Worm (Caenorhabditis elegans): ENCODE measurements around the gene Y48A6B.9.

Gene Y48A6B.9

DNA sequence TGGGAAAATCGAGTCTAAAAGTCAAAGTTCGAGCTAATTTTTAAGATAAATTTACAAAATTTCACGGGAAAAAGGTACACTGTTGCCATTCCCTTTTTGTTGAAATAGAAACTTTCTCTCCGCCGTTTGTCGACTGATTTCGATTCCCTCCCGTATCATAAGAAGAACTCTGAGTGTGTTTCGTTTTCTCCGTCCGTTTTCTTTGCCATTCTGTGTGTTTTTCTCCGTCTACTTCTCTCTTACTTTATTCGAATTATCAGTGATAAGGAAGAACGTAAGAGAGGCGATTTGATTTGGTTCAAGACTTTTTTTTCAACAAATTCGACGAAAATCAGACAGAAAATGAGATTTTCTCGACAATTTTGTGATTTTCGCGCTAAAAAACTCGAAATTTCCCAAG lies 13.6 kb downstream of the Y48A6B.9 start:
- TF ChIP-seq lin-29 (GFP tag; IDR thresholded peaks at IDR 0.05): no peak
- TF ChIP-seq dmd-8 (GFP tag; IDR thresholded peaks at IDR 0.05): no peak
- no peak for TF ChIP-seq pha-4 (GFP tag; IDR thresholded peaks at IDR 0.05)
- no peak for TF ChIP-seq pha-4 (tag; optimal IDR thresholded peaks at IDR 0.05)
- TF ChIP-seq ceh-82 (tag; optimal IDR thresholded peaks at IDR 0.05): no peak
- TF ChIP-seq daf-16 (GFP tag; optimal IDR thresholded peaks at IDR 0.05): no peak
- peak; percentile 39 for TF ChIP-seq daf-16 (tag; optimal IDR thresholded peaks at IDR 0.05)
- no peak for TF ChIP-seq vab-7 (GFP tag; IDR thresholded peaks at IDR 0.05)
- peak; percentile 30 for TF ChIP-seq dve-1 (tag; optimal IDR thresholded peaks at IDR 0.05; ENCODE audit: insufficient read depth)
- no peak for TF ChIP-seq F49E8.2 (tag; optimal IDR thresholded peaks at IDR 0.05; ENCODE audit: borderline replicate concordance)
- TF ChIP-seq unc-130 (GFP tag; optimal IDR thresholded peaks at IDR 0.05): no peak
- peak; percentile 3 for TF ChIP-seq mep-1 (tag; optimal IDR thresholded peaks at IDR 0.05)
- TF ChIP-seq F37D6.2 (tag; optimal IDR thresholded peaks at IDR 0.05): no peak
- TF ChIP-seq dmd-6 (GFP tag; IDR thresholded peaks at IDR 0.05): peak; percentile 34; the same call in 1 of the 2 replicates
- TF ChIP-seq hlh-11 (tag; optimal IDR thresholded peaks at IDR 0.05): peak; percentile 43
- peak; percentile 76 for TF ChIP-seq nhr-28 (tag; optimal IDR thresholded peaks at IDR 0.05)
- TF ChIP-seq egl-43 (GFP tag; IDR thresholded peaks at IDR 0.05): no peak
- no peak for TF ChIP-seq Y48G9A.11 (GFP tag; IDR thresholded peaks at IDR 0.05)
- TF ChIP-seq T26A8.4 (GFP tag; IDR thresholded peaks at IDR 0.05): no peak
- TF ChIP-seq skn-1 (tag; optimal IDR thresholded peaks at IDR 0.05): no peak
- no peak for TF ChIP-seq madf-9 (GFP tag; conservative IDR thresholded peaks at IDR 0.05)
- no peak for TF ChIP-seq mes-2 (tag; optimal IDR thresholded peaks at IDR 0.05; ENCODE audit: poor library complexity, severe bottlenecking)
- peak; percentile 81 for TF ChIP-seq pqm-1 (tag; optimal IDR thresholded peaks at IDR 0.05)

DNA sequence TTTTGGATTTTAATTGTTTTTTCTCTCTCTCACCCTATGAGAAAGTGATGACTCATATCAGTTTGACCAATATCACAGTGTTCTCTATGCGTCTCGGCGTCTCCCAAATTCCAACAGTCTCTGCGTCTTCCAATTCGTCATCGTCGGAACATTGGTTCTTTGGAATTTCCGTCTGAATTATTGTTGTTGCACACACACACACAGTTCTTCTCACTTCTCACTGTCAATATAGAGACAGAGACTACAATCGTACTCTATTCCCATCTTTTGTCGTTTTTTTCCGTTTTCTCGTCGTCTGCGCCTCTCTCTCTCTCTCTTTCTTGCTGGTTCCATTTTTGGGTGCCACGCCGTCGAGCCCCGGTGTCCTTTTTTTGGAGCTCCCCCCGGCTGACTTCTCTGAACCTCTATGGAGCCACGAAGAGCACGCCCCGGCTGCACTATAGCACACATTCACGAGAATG lies 17.7 kb downstream of the Y48A6B.9 start:
- TF ChIP-seq nhr-77 (tag; optimal IDR thresholded peaks at IDR 0.05) (peak; percentile 55), daf-16 (GFP tag; optimal IDR thresholded peaks at IDR 0.05) (no peak), daf-16 (tag; optimal IDR thresholded peaks at IDR 0.05) (peak; percentile 47), mep-1 (tag; optimal IDR thresholded peaks at IDR 0.05) (peak; percentile 22), jun-1 (tag; optimal IDR thresholded peaks at IDR 0.05) (peak; percentile 63), mdl-1 (tag; optimal IDR thresholded peaks at IDR 0.05) (peak; percentile 11 to 67), arid-1 (GFP tag; conservative IDR thresholded peaks at IDR 0.05) (no peak), aha-1 (tag) (peak; percentile 97), hlh-30 (tag; optimal IDR thresholded peaks at IDR 0.05; ENCODE audit: insufficient read depth) (peak; percentile 16), lir-3 (tag; optimal IDR thresholded peaks at IDR 0.05) (no peak), rbr-2 (tag; optimal IDR thresholded peaks at IDR 0.05) (peak; percentile 20), pqm-1 (tag; optimal IDR thresholded peaks at IDR 0.05) (peak; percentile 44), daf-19 (GFP tag; conservative IDR thresholded peaks at IDR 0.05) (no peak), unc-62 (GFP tag; optimal IDR thresholded peaks at IDR 0.05 in 1 of 2) (peak in 1 of 2 experiments; percentile 78), unc-62 (tag; optimal IDR thresholded peaks at IDR 0.05) (no peak), skn-1 (tag; optimal IDR thresholded peaks at IDR 0.05) (no peak), set-16 (GFP tag; IDR thresholded peaks at IDR 0.05) (peak; percentile 60), hif-1 (tag; optimal IDR thresholded peaks at IDR 0.05) (peak in 1 of 2 experiments; percentile 19), hmg-1.1 (GFP tag; IDR thresholded peaks at IDR 0.05) (0 out of 2 replicates have a peak, but pooled peaks have one; percentile 11), dve-1 (tag; optimal IDR thresholded peaks at IDR 0.05; ENCODE audit: insufficient read depth) (peak; percentile 80), mes-2 (tag; optimal IDR thresholded peaks at IDR 0.05; ENCODE audit: poor library complexity, severe bottlenecking) (peak; percentile 50), pha-4 (GFP tag; IDR thresholded peaks at IDR 0.05) (0 out of 2 replicates have a peak, but pooled peaks have one; percentile 23), pha-4 (tag; optimal IDR thresholded peaks at IDR 0.05) (peak; percentile 50), zip-11 (GFP tag; IDR thresholded peaks at IDR 0.05) (no peak), nhr-28 (tag; optimal IDR thresholded peaks at IDR 0.05) (peak; percentile 96), lsy-2 (tag; optimal IDR thresholded peaks at IDR 0.05) (peak in 1 of 2 experiments; percentile 15), dmd-6 (GFP tag; IDR thresholded peaks at IDR 0.05) (0 out of 2 replicates have a peak, but pooled peaks have one; percentile 23), gei-8 (GFP tag; optimal IDR thresholded peaks at IDR 0.05) (no peak), hlh-11 (tag; optimal IDR thresholded peaks at IDR 0.05) (peak; percentile 73), egl-43 (GFP tag; IDR thresholded peaks at IDR 0.05) (0 out of 2 replicates have a peak, but pooled peaks have one; percentile 4)
